Worm (Caenorhabditis elegans): ENCODE results near the gene Y38A10A.2.

Y38A10A.2 gene

ce11 chrV:6100492-6101004, 37.3 kb upstream of the Y38A10A.2 start, which contains the start of gene crt-1 (continued):
- TF ChIP-seq unc-42 (tag; optimal IDR thresholded peaks at IDR 0.05), result peak; percentile 22
- TF ChIP-seq mec-3 (tag; optimal IDR thresholded peaks at IDR 0.05; ENCODE audit: borderline replicate concordance), result no peak
- TF ChIP-seq nfya-1 (tag; optimal IDR thresholded peaks at IDR 0.05), result peak; percentile 100
- no peak for TF ChIP-seq hlh-8 (tag; optimal IDR thresholded peaks at IDR 0.05)
- no peak for TF ChIP-seq ttx-3 (tag; optimal IDR thresholded peaks at IDR 0.05)
- TF ChIP-seq npax-4 (tag; optimal IDR thresholded peaks at IDR 0.05), result no peak
- TF ChIP-seq K09A11.1 (tag; optimal IDR thresholded peaks at IDR 0.05; ENCODE audit: insufficient read depth), result no peak
- no peak for TF ChIP-seq nhr-11 (tag; optimal IDR thresholded peaks at IDR 0.05)
- no peak for TF ChIP-seq fkh-6 (tag; optimal IDR thresholded peaks at IDR 0.05)
- no peak for TF ChIP-seq fkh-10 (GFP tag; optimal IDR thresholded peaks at IDR 0.05)
- peak; percentile 81 for TF ChIP-seq ceh-31 (tag; optimal IDR thresholded peaks at IDR 0.05)
- no peak for TF ChIP-seq C38D4.7 (GFP tag; optimal IDR thresholded peaks at IDR 0.05)
- TF ChIP-seq ceh-30 (tag; optimal IDR thresholded peaks at IDR 0.05), result no peak
- TF ChIP-seq unc-86 (tag; optimal IDR thresholded peaks at IDR 0.05), result no peak
- no peak for TF ChIP-seq gmeb-2 (tag; optimal IDR thresholded peaks at IDR 0.05)
- no peak for TF ChIP-seq pha-2 (tag; optimal IDR thresholded peaks at IDR 0.05)
- TF ChIP-seq hlh-13 (GFP tag; optimal IDR thresholded peaks at IDR 0.05), result no peak
- TF ChIP-seq ceh-45 (GFP tag; IDR thresholded peaks at IDR 0.05), result no peak
- TF ChIP-seq tbx-2 (tag; optimal IDR thresholded peaks at IDR 0.05), result peak; percentile 65
- TF ChIP-seq dve-1 (tag; optimal IDR thresholded peaks at IDR 0.05), result peak; percentile 71
- no peak for TF ChIP-seq ceh-48 (tag; optimal IDR thresholded peaks at IDR 0.05)
- no peak for TF ChIP-seq ceh-22 (tag; optimal IDR thresholded peaks at IDR 0.05)

DNA sequence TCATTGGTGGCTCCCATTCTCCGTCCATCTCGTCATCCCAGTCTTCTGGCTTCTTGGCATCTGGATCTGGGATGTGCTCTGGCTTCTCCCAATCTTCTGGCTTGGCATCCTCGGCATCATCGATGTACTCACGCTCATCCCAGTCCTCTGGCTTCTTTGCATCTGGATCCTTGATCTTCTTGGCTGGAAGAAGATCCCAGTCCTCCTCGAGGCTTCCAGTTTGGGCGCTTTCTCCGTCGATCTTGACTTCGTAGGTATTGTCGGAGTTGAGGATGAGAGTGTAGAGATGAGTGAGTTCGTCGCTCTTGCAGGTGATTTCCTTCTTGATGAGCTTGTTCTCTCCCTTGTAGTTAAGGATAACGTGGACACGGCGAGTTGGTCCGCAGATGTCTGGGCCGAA, 36.4 kb upstream of the Y38A10A.2 start:
- TF ChIP-seq unc-3 (GFP tag; conservative IDR thresholded peaks at IDR 0.05) (no peak), unc-3 (tag; optimal IDR thresholded peaks at IDR 0.05) (no peak), ceh-30 (tag; optimal IDR thresholded peaks at IDR 0.05) (no peak), elt-2 (tag; optimal IDR thresholded peaks at IDR 0.05) (no peak), rnt-1 (tag; optimal IDR thresholded peaks at IDR 0.05) (no peak), ceh-9 (tag; optimal IDR thresholded peaks at IDR 0.05) (no peak), ceh-2 (tag; optimal IDR thresholded peaks at IDR 0.05) (no peak), ceh-19 (GFP tag; optimal IDR thresholded peaks at IDR 0.05) (no peak), unc-55 (GFP tag; optimal IDR thresholded peaks at IDR 0.05) (no peak), ref-2 (tag; optimal IDR thresholded peaks at IDR 0.05) (no peak), tbx-2 (tag; optimal IDR thresholded peaks at IDR 0.05) (no peak), pat-9 (tag; optimal IDR thresholded peaks at IDR 0.05) (no peak), sox-4 (tag; optimal IDR thresholded peaks at IDR 0.05) (no peak), C38D4.7 (GFP tag; optimal IDR thresholded peaks at IDR 0.05) (no peak), tbx-7 (tag; optimal IDR thresholded peaks at IDR 0.05) (no peak), hlh-6 (tag; optimal IDR thresholded peaks at IDR 0.05) (no peak), npax-4 (tag; optimal IDR thresholded peaks at IDR 0.05) (no peak), K09A11.1 (tag; optimal IDR thresholded peaks at IDR 0.05; ENCODE audit: insufficient read depth) (no peak), elt-4 (tag; optimal IDR thresholded peaks at IDR 0.05) (no peak), ceh-14 (tag; optimal IDR thresholded peaks at IDR 0.05) (no peak), ets-4 (tag; optimal IDR thresholded peaks at IDR 0.05) (no peak)

DNA sequence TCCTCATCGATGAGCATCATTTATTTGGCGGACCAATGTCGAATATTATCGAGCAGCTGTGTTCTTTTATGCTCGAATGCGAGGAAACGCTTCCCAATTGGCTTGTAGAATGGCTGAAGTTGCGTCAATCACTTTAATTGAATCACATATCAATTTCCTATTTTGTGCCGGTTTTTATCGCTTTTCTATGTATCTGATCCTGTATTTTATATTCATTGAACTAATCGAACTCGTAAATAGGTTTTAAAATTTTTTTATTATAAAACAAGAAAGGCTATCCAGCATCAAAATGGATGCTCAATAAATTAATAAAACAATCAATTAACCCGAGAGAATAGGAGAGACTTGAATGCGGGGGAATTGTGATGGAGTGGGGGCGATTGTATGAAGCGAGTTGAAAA, 35.5 kb upstream of the Y38A10A.2 start:
- TF ChIP-seq elt-2 (tag; optimal IDR thresholded peaks at IDR 0.05), result peak; percentile 28
- peak; percentile 1 for TF ChIP-seq syd-9 (tag; optimal IDR thresholded peaks at IDR 0.05)
- TF ChIP-seq pha-2 (tag; optimal IDR thresholded peaks at IDR 0.05), result peak; percentile 16
- TF ChIP-seq ama-1 (optimal IDR thresholded peaks at IDR 0.05), result peak; percentile 93
- no peak for TF ChIP-seq ceh-24 (tag; optimal IDR thresholded peaks at IDR 0.05)
- no peak for TF ChIP-seq ceh-48 (tag; optimal IDR thresholded peaks at IDR 0.05)
- peak; percentile 16 for TF ChIP-seq unc-42 (tag; optimal IDR thresholded peaks at IDR 0.05)

All from whole organism, late embryonic.